Worm (Caenorhabditis elegans) whole organism, L3 larva: ENCODE measurements around the gene T21C9.6.

Source experiments
- R02D3.7 ChIP-seq: fragments of 150-350 bp; optimal IDR thresholded peaks from 2 replicates; lab custom pipeline; 2014; ENCODE audit warnings: missing biosample characterization, missing genetic modification characterization
- ZK546.5 ChIP-seq: sonication (generic microtip); optimal IDR thresholded peaks from 2 replicates; lab custom pipeline; 2017; ENCODE audit warnings: missing biosample characterization, missing genetic modification characterization
- aly-2 ChIP-seq: fragments of 150-350 bp; optimal IDR thresholded peaks from 2 replicates; lab custom pipeline; 2014; ENCODE audit warnings: missing biosample characterization, missing genetic modification characterization
- ama-1 ChIP-seq: fragments of 150-350 bp; optimal IDR thresholded peaks from 2 replicates; lab custom pipeline; 2018
- ceh-16 ChIP-seq: sonication (generic microtip); optimal IDR thresholded peaks from 2 replicates; lab custom pipeline; 2017; ENCODE audit warnings: missing biosample characterization, missing genetic modification characterization
- ceh-28 ChIP-seq: fragments of 150-350 bp; optimal IDR thresholded peaks from 2 replicates; lab custom pipeline; 2014; ENCODE audit warnings: missing biosample characterization, missing genetic modification reagents, missing genetic modification characterization
- ceh-82 ChIP-seq: fragments of 150-350 bp; optimal IDR thresholded peaks from 2 replicates; lab custom pipeline; 2014; ENCODE audit warnings: missing biosample characterization, missing genetic modification characterization
- ceh-9 ChIP-seq: sonication (generic microtip); optimal IDR thresholded peaks from 2 replicates; lab custom pipeline; 2018; ENCODE audit warnings: missing biosample characterization, missing genetic modification characterization
- daf-12 ChIP-seq: fragments of 150-350 bp; optimal IDR thresholded peaks from 2 replicates; lab custom pipeline; 2014; ENCODE audit warnings: missing biosample characterization, missing genetic modification reagents, missing genetic modification characterization
- egl-27 ChIP-seq: sonication (generic microtip); optimal IDR thresholded peaks from 4 replicates; lab custom pipeline; 2017; ENCODE audit warnings: missing biosample characterization, missing genetic modification reagents, missing genetic modification characterization
- egl-5 ChIP-seq: fragments of 150-350 bp; optimal IDR thresholded peaks from 2 replicates; lab custom pipeline; 2017; ENCODE audit warnings: missing biosample characterization, missing genetic modification reagents, missing genetic modification characterization, inconsistent platforms
- elt-1 ChIP-seq: fragments of 150-350 bp; optimal IDR thresholded peaks from 2 replicates; lab custom pipeline; 2014; ENCODE audit warnings: missing biosample characterization, missing genetic modification characterization
- elt-2 ChIP-seq: sonication (generic microtip); optimal IDR thresholded peaks from 2 replicates; lab custom pipeline; 2016; ENCODE audit warnings: missing genetic modification reagents, mild to moderate bottlenecking, missing genetic modification characterization, missing compliant biosample characterization
- elt-3 ChIP-seq, 3 experiments: fragments of 150-350 bp in 1 of 3; sonication (generic microtip) in 2 of 3; optimal IDR thresholded peaks; 2 replicates in 2 of 3; 4 replicates in 1 of 3; lab custom pipeline; 2014 to 2017; ENCODE audit warnings: missing biosample characterization in 3 of 3, missing genetic modification characterization in 3 of 3
- eor-1 ChIP-seq, 2 experiments: fragments of 150-350 bp; optimal IDR thresholded peaks; 2 replicates each; lab custom pipeline; 2014 to 2018; ENCODE audit warnings: missing biosample characterization in 2 of 2, missing genetic modification characterization in 2 of 2
- fkh-10 ChIP-seq: sonication (generic microtip); optimal IDR thresholded peaks from 2 replicates; lab custom pipeline; 2017; ENCODE audit warnings: missing biosample characterization, missing genetic modification reagents, missing genetic modification characterization
- fkh-2 ChIP-seq: fragments of 150-350 bp; optimal IDR thresholded peaks from 2 replicates; lab custom pipeline; 2014; ENCODE audit warnings: missing biosample characterization, missing genetic modification reagents, missing genetic modification characterization
- fos-1 ChIP-seq: fragments of 150-350 bp; optimal IDR thresholded peaks from 2 replicates; lab custom pipeline; 2014; ENCODE audit warnings: missing biosample characterization, missing genetic modification characterization
- hmg-11 ChIP-seq: sonication (generic microtip); optimal IDR thresholded peaks from 2 replicates; lab custom pipeline; 2016; ENCODE audit warnings: missing genetic modification characterization, missing compliant biosample characterization
- jun-1 ChIP-seq: fragments of 150-350 bp; optimal IDR thresholded peaks from 2 replicates; lab custom pipeline; 2014; ENCODE audit warnings: missing biosample characterization, missing genetic modification reagents, missing genetic modification characterization
- lin-15B ChIP-seq: fragments of 150-350 bp; optimal IDR thresholded peaks from 2 replicates; lab custom pipeline; 2014; ENCODE audit warnings: missing biosample characterization, missing genetic modification characterization
- lin-39 ChIP-seq: fragments of 150-350 bp; optimal IDR thresholded peaks from 2 replicates; lab custom pipeline; 2018; ENCODE audit warnings: missing biosample characterization, missing genetic modification reagents, missing genetic modification characterization
- lsy-12 ChIP-seq: sonication (generic microtip); optimal IDR thresholded peaks from 2 replicates; lab custom pipeline; 2016; ENCODE audit warnings: mild to moderate bottlenecking, missing genetic modification characterization, missing compliant biosample characterization
- mdl-1 ChIP-seq: fragments of 150-350 bp; optimal IDR thresholded peaks from 2 replicates; lab custom pipeline; 2014; ENCODE audit warnings: missing biosample characterization, missing genetic modification characterization
- mml-1 ChIP-seq: fragments of 150-350 bp; sonication (generic microtip); optimal IDR thresholded peaks from 3 replicates; lab custom pipeline; 2014; ENCODE audit warnings: missing biosample characterization, missing genetic modification characterization
- nfya-1 ChIP-seq: sonication (generic microtip); optimal IDR thresholded peaks from 2 replicates; lab custom pipeline; 2017; ENCODE audit warnings: missing genetic modification characterization, mild to moderate bottlenecking, missing compliant biosample characterization, antibody characterized with exemption, moderate library complexity; ENCODE audit not compliant: insufficient read depth
- nhr-11 ChIP-seq: fragments of 150-350 bp; optimal IDR thresholded peaks from 2 replicates; lab custom pipeline; 2014; ENCODE audit warnings: missing biosample characterization, missing genetic modification characterization
- nhr-12 ChIP-seq: fragments of 150-350 bp; optimal IDR thresholded peaks from 2 replicates; lab custom pipeline; 2014; ENCODE audit warnings: missing biosample characterization, missing genetic modification characterization
- nhr-23 ChIP-seq: fragments of 150-350 bp; optimal IDR thresholded peaks from 2 replicates; lab custom pipeline; 2014; ENCODE audit warnings: missing biosample characterization, missing genetic modification reagents, missing genetic modification characterization
- nhr-237 ChIP-seq: fragments of 150-350 bp; optimal IDR thresholded peaks from 2 replicates; lab custom pipeline; 2014; ENCODE audit warnings: missing biosample characterization, missing genetic modification characterization
- nhr-25 ChIP-seq: sonication (generic microtip); optimal IDR thresholded peaks from 2 replicates; lab custom pipeline; 2017; ENCODE audit warnings: missing biosample characterization, missing genetic modification characterization
- nhr-28 ChIP-seq: fragments of 150-350 bp; optimal IDR thresholded peaks from 2 replicates; lab custom pipeline; 2014; ENCODE audit warnings: missing biosample characterization, missing genetic modification characterization
- nhr-43 ChIP-seq: sonication (generic microtip); optimal IDR thresholded peaks from 2 replicates; lab custom pipeline; 2016; ENCODE audit warnings: mild to moderate bottlenecking, missing genetic modification characterization, missing compliant biosample characterization; ENCODE audit not compliant: poor library complexity, severe bottlenecking
- nhr-67 ChIP-seq: fragments of 150-350 bp; optimal IDR thresholded peaks from 2 replicates; lab custom pipeline; 2014; ENCODE audit warnings: missing biosample characterization, missing genetic modification characterization
- nhr-76 ChIP-seq: fragments of 150-350 bp; sonication (generic microtip); optimal IDR thresholded peaks from 5 replicates; lab custom pipeline; 2014; ENCODE audit warnings: missing biosample characterization, missing genetic modification characterization
- nhr-77 ChIP-seq: fragments of 150-350 bp; optimal IDR thresholded peaks from 2 replicates; lab custom pipeline; 2014; ENCODE audit warnings: missing biosample characterization, missing genetic modification characterization
- pha-4 ChIP-seq: fragments of 150-350 bp; optimal IDR thresholded peaks from 2 replicates; lab custom pipeline; 2014; ENCODE audit warnings: missing biosample characterization, missing genetic modification reagents, missing genetic modification characterization
- pqm-1 ChIP-seq: fragments of 150-350 bp; optimal IDR thresholded peaks from 2 replicates; lab custom pipeline; 2017; ENCODE audit warnings: missing biosample characterization, missing genetic modification characterization, inconsistent platforms
- sea-2 ChIP-seq: fragments of 150-350 bp; sonication (generic microtip); optimal IDR thresholded peaks from 4 replicates; lab custom pipeline; 2014; ENCODE audit warnings: missing biosample characterization, missing genetic modification reagents, missing genetic modification characterization
- skn-1 ChIP-seq: fragments of 150-350 bp; optimal IDR thresholded peaks from 2 replicates; lab custom pipeline; 2014; ENCODE audit warnings: missing biosample characterization, missing genetic modification characterization
- snpc-4 ChIP-seq: fragments of 150-350 bp; optimal IDR thresholded peaks from 2 replicates; lab custom pipeline; 2014; ENCODE audit warnings: missing biosample characterization, missing genetic modification characterization
- tbx-2 ChIP-seq: sonication (generic microtip); optimal IDR thresholded peaks from 2 replicates; lab custom pipeline; 2016; ENCODE audit warnings: mild to moderate bottlenecking, missing genetic modification characterization, missing compliant biosample characterization
- unc-39 ChIP-seq: sonication (generic microtip); optimal IDR thresholded peaks from 4 replicates; lab custom pipeline; 2017; ENCODE audit warnings: missing biosample characterization, missing genetic modification characterization
- unc-62 ChIP-seq: fragments of 150-350 bp; sonication (generic microtip); optimal IDR thresholded peaks from 4 replicates; lab custom pipeline; 2014; ENCODE audit warnings: missing biosample characterization, missing genetic modification reagents, missing genetic modification characterization
- zag-1 ChIP-seq: fragments of 150-350 bp; optimal IDR thresholded peaks from 2 replicates; lab custom pipeline; 2014; ENCODE audit warnings: missing biosample characterization, missing genetic modification characterization
- ztf-11 ChIP-seq: fragments of 150-350 bp; optimal IDR thresholded peaks from 2 replicates; lab custom pipeline; 2014; ENCODE audit warnings: missing biosample characterization, missing genetic modification characterization
- ztf-4 ChIP-seq: fragments of 150-350 bp; optimal IDR thresholded peaks from 2 replicates; lab custom pipeline; 2014; ENCODE audit warnings: missing biosample characterization, missing genetic modification characterization

Gene T21C9.6

DNA sequence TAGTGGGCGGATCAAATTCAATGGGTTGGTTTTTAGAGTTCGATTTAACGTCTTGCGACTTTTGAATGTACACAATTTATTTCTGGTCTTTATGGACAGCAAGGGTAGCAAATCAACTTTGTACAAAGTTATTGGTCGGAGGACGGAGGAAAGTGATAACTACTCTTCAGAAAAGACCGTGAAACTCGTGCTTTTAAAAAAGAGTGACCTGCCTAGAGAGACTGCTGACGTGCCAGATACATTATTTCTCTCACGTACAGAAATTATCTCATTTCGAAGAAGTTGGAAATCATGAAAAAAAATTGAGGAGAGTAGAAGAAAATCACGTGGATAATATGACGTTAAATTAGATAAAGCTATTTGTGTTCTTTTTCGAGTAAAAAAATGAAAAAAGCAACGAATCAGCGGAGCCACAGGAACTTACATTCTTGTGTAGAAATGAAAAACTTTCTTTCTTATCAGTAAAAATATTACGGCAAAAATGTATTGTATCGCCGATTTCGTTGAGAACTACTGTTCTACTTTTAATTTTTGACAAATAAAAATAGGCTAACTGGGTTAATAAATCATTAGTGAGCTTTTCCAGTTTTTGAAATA, 45.5 kb upstream of the T21C9.6 start, which contains the start of gene ppm-1.A:
TSS of gene ppm-1.A (minus strand) at position 294 of the 597 bp plus-strand sequence.
- TF ChIP-seq mml-1 (tag; lab: Kevin White, UChicago): peak; percentile 46
- peak; percentile 37 for TF ChIP-seq elt-2 (tag; lab: Kevin White, UChicago)
- TF ChIP-seq pha-4 (tag; lab: Kevin White, UChicago): peak; percentile 23
- TF ChIP-seq pqm-1 (tag; lab: Kevin White, UChicago): peak; percentile 35
- TF ChIP-seq ceh-9 (tag; lab: Kevin White, UChicago): no peak
- no peak for TF ChIP-seq ceh-82
- no peak for TF ChIP-seq fkh-2 (tag; lab: Kevin White, UChicago)
- peak; percentile 20 for TF ChIP-seq nhr-23
- TF ChIP-seq tbx-2 (tag; lab: Kevin White, UChicago): no peak
- TF ChIP-seq, all 47 proteins: peak for 5

DNA sequence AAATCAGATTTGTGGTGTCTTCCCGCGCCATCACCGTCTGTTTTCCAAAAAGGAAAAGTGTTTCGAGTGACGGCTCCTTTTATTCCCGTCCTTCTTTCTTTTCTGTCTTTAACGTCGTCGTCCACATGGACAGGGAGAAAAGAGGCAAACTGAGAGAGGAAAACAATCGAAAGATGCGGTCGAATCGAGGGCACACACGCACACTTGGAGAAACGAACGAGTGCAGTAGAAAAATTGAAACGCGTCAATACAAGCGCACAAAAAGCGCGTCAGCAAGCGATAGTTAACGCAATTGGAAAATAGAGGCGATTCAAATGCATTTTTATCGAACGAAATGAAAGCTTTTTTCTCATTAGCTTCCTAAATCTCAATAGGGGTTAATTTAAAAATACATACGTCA, 44.9 kb upstream of the T21C9.6 start:
- TF ChIP-seq eor-1 (tag; optimal IDR thresholded peaks at IDR 0.05; lab: Kevin White, UChicago): no peak
- TF ChIP-seq skn-1 (tag; lab: Kevin White, UChicago): peak; percentile 62
- TF ChIP-seq tbx-2 (tag; lab: Kevin White, UChicago): peak; percentile 86
- TF ChIP-seq nhr-67: no peak
- TF ChIP-seq elt-3 (tag; optimal IDR thresholded peaks at IDR 0.05; lab: Kevin White, UChicago): peak in 1 of 3 experiments; percentile 29
- peak; percentile 61 for TF ChIP-seq egl-27 (tag; lab: Kevin White, UChicago)
- TF ChIP-seq fkh-10 (GFP tag; lab: Kevin White, UChicago): peak; percentile 37
- peak; percentile 97 for TF ChIP-seq nhr-25
- TF ChIP-seq ztf-11 (tag; lab: Kevin White, UChicago): no peak
- TF ChIP-seq pha-4 (tag; lab: Kevin White, UChicago): peak; percentile 94
- peak; percentile 53 for TF ChIP-seq ztf-4
- TF ChIP-seq pqm-1 (tag; lab: Kevin White, UChicago): peak; percentile 56
- TF ChIP-seq mdl-1 (tag; lab: Kevin White, UChicago): peak; percentile 65
- TF ChIP-seq aly-2: no peak
- no peak for TF ChIP-seq nhr-237 (tag; lab: Kevin White, UChicago)
- TF ChIP-seq elt-1 (tag; lab: Kevin White, UChicago): peak; percentile 47
- no peak for TF ChIP-seq ceh-9 (tag; lab: Kevin White, UChicago)
- TF ChIP-seq ceh-16 (tag; lab: Kevin White, UChicago): no peak
- TF ChIP-seq nhr-28 (tag; lab: Kevin White, UChicago): no peak
- peak; percentile 85 for TF ChIP-seq ceh-28 (tag; lab: Kevin White, UChicago)
- no peak for TF ChIP-seq fkh-2 (tag; lab: Kevin White, UChicago)
- peak; percentile 91 for TF ChIP-seq hmg-11 (tag; lab: Kevin White, UChicago)
- peak; percentile 71 for TF ChIP-seq lsy-12
- no peak for TF ChIP-seq unc-39 (tag; lab: Kevin White, UChicago)
- TF ChIP-seq nhr-77 (tag; lab: Kevin White, UChicago): peak; percentile 48
- peak; percentile 73 for TF ChIP-seq ceh-82
- peak; percentile 36 for TF ChIP-seq ZK546.5 (tag; lab: Kevin White, UChicago)
- TF ChIP-seq lin-39 (tag; lab: Kevin White, UChicago): peak; percentile 86
- TF ChIP-seq mml-1 (tag; lab: Kevin White, UChicago): no peak
- peak; percentile 61 for TF ChIP-seq unc-62 (GFP tag; lab: Kevin White, UChicago)
- peak; percentile 93 for TF ChIP-seq lin-15B (tag; lab: Kevin White, UChicago)
- TF ChIP-seq elt-2 (tag; lab: Kevin White, UChicago): peak; percentile 58
- peak; percentile 89 for TF ChIP-seq nhr-43
- TF ChIP-seq egl-5: peak; percentile 78
- TF ChIP-seq R02D3.7 (tag; lab: Kevin White, UChicago): peak; percentile 75
- TF ChIP-seq nfya-1: peak; percentile 95
- TF ChIP-seq nhr-12 (tag; lab: Kevin White, UChicago): no peak
- no peak for TF ChIP-seq nhr-11 (tag; lab: Kevin White, UChicago)
- TF ChIP-seq sea-2 (GFP tag; lab: Kevin White, UChicago): no peak
- TF ChIP-seq zag-1 (tag; lab: Kevin White, UChicago): peak; percentile 32
- no peak for TF ChIP-seq fos-1 (tag; lab: Kevin White, UChicago)
- TF ChIP-seq snpc-4 (tag; lab: Kevin White, UChicago): peak; percentile 93
- TF ChIP-seq nhr-23: peak; percentile 92
- no peak for TF ChIP-seq nhr-76 (tag; lab: Kevin White, UChicago)
- peak; percentile 87 for TF ChIP-seq jun-1
- peak; percentile 67 for TF ChIP-seq ama-1 (lab: Kevin White, UChicago)
- TF ChIP-seq daf-12 (tag; lab: Kevin White, UChicago): no peak
